Worm (Caenorhabditis elegans) whole organism, early embryonic: ENCODE measurements around the gene srv-27.

Experiments
- B0310.2 ChIP-seq: sonication (generic microtip); optimal IDR thresholded peaks from 2 replicates; lab custom pipeline; 2016; ENCODE audit warnings: mild to moderate bottlenecking, missing genetic modification characterization, missing compliant biosample characterization
- F13C5.2 ChIP-seq: sonication (generic microtip); optimal IDR thresholded peaks from 2 replicates; lab custom pipeline; 2017; ENCODE audit warnings: mild to moderate bottlenecking, missing genetic modification characterization, inconsistent platforms, missing compliant biosample characterization
- aly-1 ChIP-seq: sonication (generic microtip); optimal IDR thresholded peaks from 2 replicates; lab custom pipeline; 2016; ENCODE audit warnings: missing genetic modification characterization, missing compliant biosample characterization
- ama-1 ChIP-seq: fragments of 150-350 bp; optimal IDR thresholded peaks from 2 replicates; lab custom pipeline; 2014
- ceh-36 ChIP-seq: sonication (generic microtip); optimal IDR thresholded peaks from 2 replicates; lab custom pipeline; 2016; ENCODE audit warnings: missing genetic modification characterization, inconsistent platforms, missing compliant biosample characterization
- ets-7 ChIP-seq: sonication (generic microtip); optimal IDR thresholded peaks from 2 replicates; lab custom pipeline; 2016; ENCODE audit warnings: missing genotype, missing genetic modification characterization, missing compliant biosample characterization
- flt-1 ChIP-seq: fragments of 200-800 bp; sonication (Bioruptor generic); IDR thresholded peaks from 2 replicates; pipeline ENCODE4 v1.3.6; 2022; ENCODE audit warnings: missing genetic modification characterization, missing compliant biosample characterization
- hmbx-1 ChIP-seq: sonication (generic microtip); optimal IDR thresholded peaks from 2 replicates; lab custom pipeline; 2016; ENCODE audit warnings: mild to moderate bottlenecking, missing genetic modification characterization, missing compliant biosample characterization
- hmg-4 ChIP-seq: fragments of 200-800 bp; sonication (Bioruptor generic); optimal IDR thresholded peaks from 2 replicates; lab custom pipeline; 2018; ENCODE audit warnings: mild to moderate bottlenecking, missing genetic modification characterization, missing compliant biosample characterization
- scrt-1 ChIP-seq: fragments of 200-800 bp; sonication (Bioruptor generic); IDR thresholded peaks from 2 replicates; pipeline ENCODE4 v1.3.6; 2022; ENCODE audit warnings: missing genetic modification characterization, missing compliant biosample characterization
- tbx-11 ChIP-seq: fragments of 200-800 bp; sonication (Bioruptor generic); IDR thresholded peaks from 2 replicates; pipeline ENCODE4 v1.3.6; 2022; ENCODE audit warnings: missing genetic modification characterization, missing compliant biosample characterization
- tbx-37 ChIP-seq: fragments of 200-800 bp; sonication (Bioruptor generic); conservative IDR thresholded peaks from 2 replicates; pipeline ENCODE4 v1.3.6; 2022; ENCODE audit warnings: missing genetic modification reagents, missing genetic modification characterization, missing compliant biosample characterization
- tra-4 ChIP-seq: sonication (generic microtip); optimal IDR thresholded peaks from 2 replicates; lab custom pipeline; 2017; ENCODE audit warnings: missing genetic modification characterization, missing compliant biosample characterization

DNA sequence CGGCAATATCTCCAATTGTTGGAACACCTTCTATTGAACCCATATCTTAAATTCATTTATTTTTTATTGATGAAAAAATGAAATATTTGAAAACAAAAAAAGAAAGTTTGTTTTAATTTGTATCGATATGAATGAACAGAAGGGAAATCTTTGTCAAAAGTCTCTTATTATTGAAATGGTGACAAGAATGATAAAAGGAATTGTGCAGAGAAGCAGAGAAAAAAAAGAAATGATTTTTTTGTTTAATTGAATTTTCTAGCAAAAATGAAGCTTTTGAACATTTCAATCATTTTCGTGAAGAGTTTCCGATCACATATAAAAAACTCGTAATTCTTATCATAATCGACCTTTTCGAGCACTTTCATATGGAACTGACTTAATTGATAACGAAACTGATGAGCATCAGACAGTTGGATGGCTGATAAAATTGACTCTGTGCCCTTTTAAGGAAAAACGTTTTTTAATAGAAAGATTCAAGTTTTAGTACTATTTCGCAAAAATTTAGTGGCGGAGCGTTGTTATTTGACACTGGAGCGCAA is 22.4 kb downstream of the srv-27 start, which contains the start of the genes aat-4 and T13A10.1:
- TF ChIP-seq ceh-36 (tag; lab: Kevin White, UChicago) (no peak), flt-1 (no peak), ets-7 (tag; lab: Kevin White, UChicago) (no peak), ama-1 (lab: Kevin White, UChicago) (no peak), scrt-1 (GFP tag; lab: Robert Waterston, UW) (no peak), hmbx-1 (no peak), tbx-11 (no peak), B0310.2 (tag; lab: Kevin White, UChicago) (no peak), hmg-4 (no peak), tbx-37 (GFP tag; lab: Robert Waterston, UW) (no peak), tra-4 (no peak), aly-1 (tag; lab: Kevin White, UChicago) (no peak), F13C5.2 (tag; lab: Kevin White, UChicago) (no peak)
